Worm (Caenorhabditis elegans): ENCODE data around the gene nhr-108.
"Not testable (repeated sequence)": the region's sequence is repeated elsewhere in the genome, so short reads cannot be mapped to it uniquely, and the experiment has no call there.

ce11 chrV:15905530-15905929 is 18.7 kb downstream of the nhr-108 start, which contains the start of the genes F35E8.1 and F35E8.2:
- not testable (repeated sequence) for TF ChIP-seq sea-1 (GFP tag; conservative IDR thresholded peaks at IDR 0.05); tbx-11 (GFP tag; IDR thresholded peaks at IDR 0.05); ets-7 (tag; optimal IDR thresholded peaks at IDR 0.05)
